Fruit fly (Drosophila melanogaster): ENCODE data around the gene CG33270.

DNA sequence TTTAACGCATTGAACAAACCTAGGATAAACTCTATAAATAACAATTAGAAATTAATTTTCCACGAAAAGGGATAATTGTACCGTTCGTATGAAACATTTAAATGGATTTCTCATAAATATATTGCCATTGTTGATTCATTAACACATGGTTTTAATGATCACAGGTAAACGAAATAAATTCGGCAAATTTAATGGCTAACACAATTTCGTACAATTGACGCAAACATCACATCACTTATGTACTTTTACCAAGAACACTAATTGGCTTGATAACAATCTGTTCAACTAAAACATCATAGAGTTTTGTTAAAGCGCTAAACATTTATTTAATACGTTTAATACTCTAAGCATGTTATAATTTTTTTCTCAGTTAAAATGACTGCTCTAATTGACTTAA is 24.8 kb downstream of the CG33270 start:
- no peak for TF ChIP-seq usp (GFP tag; optimal IDR thresholded peaks at IDR 0.05)
- no peak for TF ChIP-seq pan (optimal IDR thresholded peaks at IDR 0.05)
- TF ChIP-seq CG8478 (optimal IDR thresholded peaks at IDR 0.05): no peak
- no peak for TF ChIP-seq psq (optimal IDR thresholded peaks at IDR 0.05)
- TF ChIP-seq Dll (optimal IDR thresholded peaks at IDR 0.05): no peak
- no peak for TF ChIP-seq EcR (GFP tag; optimal IDR thresholded peaks at IDR 0.05)

Data from whole organism.